Fruit fly (Drosophila melanogaster) whole organism, embryonic: ENCODE results near the gene CG2931.

Experiments
- B-H1 ChIP-seq: fragments of 200-800 bp; sonication (Bioruptor generic); IDR thresholded peaks from 3 replicates; pipeline ENCODE4 v1.3.6; 2022; ENCODE audit warnings: missing biosample characterization, missing genetic modification characterization
- BtbVII ChIP-seq: fragments of 200-800 bp; sonication (Bioruptor generic); optimal IDR thresholded peaks from 3 replicates; lab custom pipeline; 2017; ENCODE audit warnings: missing biosample characterization, mild to moderate bottlenecking, missing genetic modification characterization
- CG10366 ChIP-seq: fragments of 200-800 bp; sonication (Bioruptor generic); IDR thresholded peaks from 2 replicates; pipeline ENCODE4 v1.3.6; 2022; ENCODE audit warnings: missing biosample characterization, missing genetic modification characterization
- CG10431 ChIP-seq: fragments of 200-800 bp; sonication (Bioruptor generic); optimal IDR thresholded peaks from 3 replicates; lab custom pipeline; 2018; ENCODE audit warnings: missing biosample characterization, mild to moderate bottlenecking, missing genetic modification characterization
- CG10565 ChIP-seq: fragments of 200-800 bp; sonication (Bioruptor generic); optimal IDR thresholded peaks from 3 replicates; lab custom pipeline; 2016; ENCODE audit warnings: missing biosample characterization, mild to moderate bottlenecking, missing genetic modification characterization
- CG12299 ChIP-seq: fragments of 200-800 bp; sonication (Bioruptor generic); optimal IDR thresholded peaks from 2 replicates; lab custom pipeline; 2018; ENCODE audit warnings: missing biosample characterization, mild to moderate bottlenecking, missing genetic modification characterization
- CG12942 ChIP-seq: fragments of 200-800 bp; sonication (Bioruptor generic); optimal IDR thresholded peaks from 3 replicates; lab custom pipeline; 2016; ENCODE audit warnings: missing biosample characterization, missing genetic modification characterization
- CG14050 ChIP-seq: fragments of 200-800 bp; sonication (Bioruptor generic); IDR thresholded peaks from 3 replicates; pipeline ENCODE4 v1.3.6; 2022; ENCODE audit warnings: missing biosample characterization, missing genetic modification characterization
- CG1647 ChIP-seq: fragments of 200-800 bp; sonication (Bioruptor generic); optimal IDR thresholded peaks from 3 replicates; lab custom pipeline; 2016; ENCODE audit warnings: missing biosample characterization, missing genetic modification characterization
- CG16863 ChIP-seq: fragments of 200-800 bp; sonication (Bioruptor generic); optimal IDR thresholded peaks from 3 replicates; lab custom pipeline; 2016; ENCODE audit warnings: missing biosample characterization, missing genetic modification characterization
- CG17186 ChIP-seq: fragments of 200-800 bp; sonication (Bioruptor generic); optimal IDR thresholded peaks from 3 replicates; lab custom pipeline; 2017; ENCODE audit warnings: missing biosample characterization, missing genetic modification reagents, missing genetic modification characterization
- CG17568 ChIP-seq: fragments of 200-800 bp; sonication (Bioruptor generic); optimal IDR thresholded peaks from 2 replicates; lab custom pipeline; 2018; ENCODE audit warnings: missing biosample characterization, mild to moderate bottlenecking, missing genetic modification characterization, moderate library complexity
- CG2202 ChIP-seq: fragments of 200-800 bp; sonication (Bioruptor generic); optimal IDR thresholded peaks from 2 replicates; lab custom pipeline; 2018; ENCODE audit warnings: missing biosample characterization, mild to moderate bottlenecking, missing genetic modification characterization
- CG30020 ChIP-seq: fragments of 200-800 bp; optimal IDR thresholded peaks from 2 replicates; lab custom pipeline; 2019; ENCODE audit warnings: missing biosample characterization, mild to moderate bottlenecking, missing genetic modification characterization, moderate library complexity
- CG31441 ChIP-seq: fragments of 200-800 bp; sonication (Bioruptor generic); IDR thresholded peaks from 2 replicates; pipeline ENCODE4 v1.3.6; 2022; ENCODE audit warnings: missing biosample characterization, missing genetic modification characterization
- CG3726 ChIP-seq: fragments of 200-800 bp; sonication (Bioruptor generic); IDR thresholded peaks from 3 replicates; pipeline ENCODE4, ENCODE4 v1.3.6; 2022; ENCODE audit warnings: missing biosample characterization, missing genetic modification characterization
- CG4617 ChIP-seq: fragments of 200-800 bp; sonication (Bioruptor generic); optimal IDR thresholded peaks from 3 replicates; lab custom pipeline; 2016; ENCODE audit warnings: missing biosample characterization, missing genetic modification characterization, borderline replicate concordance
- CG5245 ChIP-seq: fragments of 200-800 bp; sonication (Bioruptor generic); optimal IDR thresholded peaks from 3 replicates; lab custom pipeline; 2016; ENCODE audit warnings: missing biosample characterization, missing genetic modification characterization
- CG6654 ChIP-seq: fragments of 200-800 bp; sonication (Bioruptor generic); optimal IDR thresholded peaks from 2 replicates; lab custom pipeline; 2017; ENCODE audit warnings: missing biosample characterization, mild to moderate bottlenecking, missing genetic modification characterization
- CG6791 ChIP-seq: fragments of 200-800 bp; sonication (Bioruptor generic); IDR thresholded peaks from 3 replicates; pipeline ENCODE4 v1.3.6; 2022; ENCODE audit warnings: missing biosample characterization, missing genetic modification characterization; ENCODE audit not compliant: partially characterized antibody
- CG6854 ChIP-seq: fragments of 200-800 bp; sonication (Bioruptor generic); optimal IDR thresholded peaks from 3 replicates; lab custom pipeline; 2017; ENCODE audit warnings: missing biosample characterization, mild to moderate bottlenecking, missing genetic modification characterization
- CG7271 ChIP-seq: fragments of 200-800 bp; sonication (Bioruptor generic); optimal IDR thresholded peaks from 2 replicates; lab custom pipeline; 2018; ENCODE audit warnings: missing biosample characterization, mild to moderate bottlenecking, missing genetic modification characterization, moderate library complexity
- CG7963 ChIP-seq: fragments of 200-800 bp; sonication (Bioruptor generic); IDR thresholded peaks from 3 replicates; pipeline ENCODE4 v1.3.6; 2022; ENCODE audit warnings: missing biosample characterization, missing genetic modification characterization; ENCODE audit not compliant: partially characterized antibody
- CG8924 ChIP-seq: fragments of 200-800 bp; optimal IDR thresholded peaks from 3 replicates; lab custom pipeline; 2019; ENCODE audit warnings: missing biosample characterization, mild to moderate bottlenecking, missing genetic modification characterization, moderate library complexity
- CG9797 ChIP-seq: fragments of 200-800 bp; sonication (Bioruptor generic); optimal IDR thresholded peaks from 3 replicates; lab custom pipeline; 2018; ENCODE audit warnings: missing biosample characterization, mild to moderate bottlenecking, missing genetic modification characterization
- Dad ChIP-seq: fragments of 200-800 bp; sonication (Bioruptor generic); optimal IDR thresholded peaks from 3 replicates; lab custom pipeline; 2016; ENCODE audit warnings: missing biosample characterization, missing genetic modification characterization
- Deaf1 ChIP-seq: fragments of 200-800 bp; optimal IDR thresholded peaks from 3 replicates; lab custom pipeline; 2019; ENCODE audit warnings: missing biosample characterization, mild to moderate bottlenecking, missing genetic modification characterization, moderate library complexity
- Ets65A ChIP-seq: fragments of 200-800 bp; sonication (Bioruptor generic); peaks from one replicate; lab custom pipeline; 2016; ENCODE audit warnings: missing biosample characterization, missing genetic modification characterization
- HHEX ChIP-seq: fragments of 200-800 bp; sonication (Bioruptor generic); optimal IDR thresholded peaks from 3 replicates; lab custom pipeline; 2017; ENCODE audit warnings: missing biosample characterization, mild to moderate bottlenecking, missing genetic modification characterization, missing genetic modification reagents
- HLH4C ChIP-seq: fragments of 200-800 bp; sonication (Bioruptor generic); IDR thresholded peaks from 3 replicates; pipeline ENCODE4 v1.3.6; 2022; ENCODE audit warnings: missing biosample characterization, missing genetic modification characterization; ENCODE audit not compliant: partially characterized antibody
- Hmr ChIP-seq: fragments of 200-800 bp; sonication (Bioruptor generic); optimal IDR thresholded peaks from 3 replicates; lab custom pipeline; 2017; ENCODE audit warnings: mild to moderate bottlenecking, missing biosample characterization, missing genetic modification reagents, missing genetic modification characterization
- Hr3 ChIP-seq: fragments of 200-800 bp; sonication (Bioruptor generic); optimal IDR thresholded peaks from 3 replicates; lab custom pipeline; 2016; ENCODE audit warnings: missing biosample characterization, missing genetic modification characterization
- Ravus ChIP-seq: fragments of 200-800 bp; sonication (Bioruptor generic); IDR thresholded peaks from 2 replicates; pipeline ENCODE4 v1.3.6; 2022; ENCODE audit warnings: missing biosample characterization, missing genetic modification characterization
- Ssrp ChIP-seq: fragments of 200-800 bp; sonication (Bioruptor generic); optimal IDR thresholded peaks from 2 replicates; lab custom pipeline; 2018; ENCODE audit warnings: missing biosample characterization, mild to moderate bottlenecking, missing genetic modification characterization, moderate library complexity
- Xrp1 ChIP-seq: fragments of 200-800 bp; sonication (Bioruptor generic); IDR thresholded peaks from 2 replicates; pipeline ENCODE4 v1.3.6; 2022; ENCODE audit warnings: missing biosample characterization, missing genetic modification characterization
- abd-A ChIP-seq: fragments of 200-800 bp; sonication (Bioruptor generic); optimal IDR thresholded peaks from 3 replicates; lab custom pipeline; 2019; ENCODE audit warnings: missing biosample characterization, mild to moderate bottlenecking, missing genetic modification characterization, moderate library complexity
- ase ChIP-seq: fragments of 200-800 bp; sonication (Bioruptor generic); IDR thresholded peaks from 3 replicates; pipeline ENCODE4 v1.3.6; 2022; ENCODE audit warnings: missing biosample characterization, missing genetic modification characterization
- br ChIP-seq: fragments of >200 bp; optimal IDR thresholded peaks from 2 replicates; lab custom pipeline; 2017
- disco-r ChIP-seq: fragments of 200-800 bp; sonication (Bioruptor generic); optimal IDR thresholded peaks from 2 replicates; lab custom pipeline; 2016; ENCODE audit warnings: missing biosample characterization, missing genetic modification characterization
- fd3F ChIP-seq: fragments of 200-800 bp; sonication (Bioruptor generic); optimal IDR thresholded peaks from 2 replicates; lab custom pipeline; 2018; ENCODE audit warnings: missing biosample characterization, mild to moderate bottlenecking, missing genetic modification characterization, moderate library complexity
- fu2 ChIP-seq: fragments of 200-800 bp; sonication (Bioruptor generic); optimal IDR thresholded peaks from 2 replicates; lab custom pipeline; 2016; ENCODE audit warnings: missing biosample characterization, missing genetic modification characterization
- gcm2 ChIP-seq: fragments of 200-800 bp; sonication (Bioruptor generic); optimal IDR thresholded peaks from 2 replicates; lab custom pipeline; 2016; ENCODE audit warnings: missing biosample characterization, missing genetic modification characterization
- hbn ChIP-seq: fragments of 200-800 bp; sonication (Bioruptor generic); IDR thresholded peaks from 2 replicates; pipeline ENCODE4 v1.3.6; 2022; ENCODE audit warnings: missing biosample characterization, missing genetic modification characterization; ENCODE audit not compliant: partially characterized antibody
- nerfin-2 ChIP-seq: fragments of 200-800 bp; sonication (Bioruptor generic); IDR thresholded peaks from 2 replicates; pipeline ENCODE4 v1.3.6; 2022; ENCODE audit warnings: missing biosample characterization, missing genetic modification characterization; ENCODE audit not compliant: partially characterized antibody
- run ChIP-seq: fragments of 200-800 bp; sonication (Bioruptor generic); optimal IDR thresholded peaks from 3 replicates; lab custom pipeline; 2018; ENCODE audit warnings: missing biosample characterization, mild to moderate bottlenecking, missing genetic modification characterization
- slbo ChIP-seq: fragments of 200-800 bp; sonication (Bioruptor generic); IDR thresholded peaks from 2 replicates; pipeline ENCODE4 v1.3.6; 2022; ENCODE audit warnings: missing biosample characterization, missing genetic modification characterization
- slou ChIP-seq: fragments of 200-800 bp; sonication (Bioruptor generic); optimal IDR thresholded peaks from 3 replicates; lab custom pipeline; 2016; ENCODE audit warnings: missing biosample characterization, missing genetic modification characterization
- slp2 ChIP-seq: fragments of 200-800 bp; sonication (Bioruptor generic); optimal IDR thresholded peaks from 2 replicates; lab custom pipeline; 2016; ENCODE audit warnings: missing biosample characterization, missing genetic modification characterization
- sob ChIP-seq: fragments of 200-800 bp; sonication (Bioruptor generic); IDR thresholded peaks from 2 replicates; pipeline ENCODE4 v1.3.6; 2022; ENCODE audit warnings: missing biosample characterization, missing genetic modification characterization
- stwl ChIP-seq: fragments of 200-800 bp; sonication (Bioruptor generic); optimal IDR thresholded peaks from 3 replicates; lab custom pipeline; 2018; ENCODE audit warnings: missing biosample characterization, mild to moderate bottlenecking, missing genetic modification characterization, moderate library complexity
- tna ChIP-seq: fragments of 200-800 bp; sonication (Bioruptor generic); IDR thresholded peaks from 2 replicates; pipeline ENCODE4 v1.3.6; 2022; ENCODE audit warnings: missing biosample characterization, missing genetic modification characterization; ENCODE audit not compliant: partially characterized antibody

Gene CG2931

DNA sequence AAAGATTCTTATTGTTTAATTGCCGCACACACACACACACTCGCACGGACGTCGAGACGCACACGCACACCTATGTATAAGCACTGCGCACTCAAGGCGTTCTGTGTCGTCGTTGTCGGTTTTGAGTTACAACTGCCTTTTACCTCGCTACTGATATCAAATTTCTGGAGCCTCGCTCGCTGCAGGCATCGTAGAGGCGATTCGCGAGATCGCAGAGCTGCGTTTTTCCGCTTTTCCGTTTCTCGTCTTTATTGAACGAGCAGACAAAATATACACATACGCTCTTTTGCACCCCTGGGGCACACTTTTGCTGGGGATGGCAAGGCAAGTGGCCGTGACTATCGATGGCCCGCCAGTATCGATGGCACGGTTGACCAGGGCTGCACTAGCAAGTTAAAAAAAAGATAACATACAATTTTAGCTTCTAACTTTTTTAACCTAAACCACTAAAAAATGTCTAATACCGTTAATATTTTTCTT is 20.9 kb downstream of the CG2931 start, which contains the start of gene CG2519 (continued):
- TF ChIP-seq Hmr (GFP tag; lab: Kevin White, UChicago) (no peak), CG6654 (GFP tag; lab: Kevin White, UChicago) (no peak), Ravus (no peak; the same call in 1 of the 2 replicates), CG10366 (GFP tag; lab: Robert Waterston, UW) (peak; percentile 70), Dad (peak; percentile 36), CG4617 (GFP tag; lab: Kevin White, UChicago) (peak; percentile 86), nerfin-2 (peak; percentile 79), Ets65A (GFP tag; lab: Kevin White, UChicago) (peak; percentile 97), CG17186 (GFP tag; lab: Kevin White, UChicago) (peak; percentile 15), HLH4C (GFP tag; lab: Robert Waterston, UW) (peak; percentile 96), gcm2 (GFP tag; lab: Kevin White, UChicago) (no peak), CG9797 (GFP tag; lab: Kevin White, UChicago) (peak; percentile 37), CG1647 (peak; percentile 36), ase (GFP tag; lab: Robert Waterston, UW) (peak; percentile 61; the same call in 2 of the 3 replicates), Ssrp (tag; lab: Kevin White, UChicago) (no peak), CG16863 (GFP tag; lab: Kevin White, UChicago) (peak; percentile 34), CG8924 (peak; percentile 76), disco-r (GFP tag; lab: Kevin White, UChicago) (no peak), slou (GFP tag; lab: Kevin White, UChicago) (no peak), CG5245 (GFP tag; lab: Kevin White, UChicago) (peak; percentile 46), CG2202 (tag; lab: Kevin White, UChicago) (peak; percentile 19), run (tag; lab: Kevin White, UChicago) (no peak), stwl (tag; lab: Kevin White, UChicago) (no peak), BtbVII (GFP tag; lab: Kevin White, UChicago) (no peak), CG7271 (tag; lab: Kevin White, UChicago) (no peak), CG3726 (GFP tag; lab: Robert Waterston, UW) (no peak), fd3F (no peak), abd-A (no peak), CG6854 (GFP tag; lab: Kevin White, UChicago) (no peak), Deaf1 (tag; lab: Kevin White, UChicago) (no peak), CG12299 (tag; lab: Kevin White, UChicago) (peak; percentile 14), Xrp1 (GFP tag; lab: Robert Waterston, UW) (peak; percentile 67; the same call in 1 of the 2 replicates), CG17568 (GFP tag; lab: Kevin White, UChicago) (no peak), sob (GFP tag; lab: Robert Waterston, UW) (peak; percentile 78), CG12942 (GFP tag; lab: Kevin White, UChicago) (peak; percentile 42), fu2 (GFP tag; lab: Kevin White, UChicago) (peak; percentile 67), CG10565 (GFP tag; lab: Kevin White, UChicago) (no peak), CG14050 (GFP tag; lab: Robert Waterston, UW) (peak; percentile 14; the same call in 1 of the 3 replicates), CG10431 (GFP tag; lab: Kevin White, UChicago) (no peak), CG30020 (tag; lab: Kevin White, UChicago) (peak; percentile 79), tna (GFP tag; lab: Robert Waterston, UW) (peak; percentile 90), hbn (GFP tag; lab: Robert Waterston, UW) (peak; percentile 80), slp2 (GFP tag; lab: Kevin White, UChicago) (peak; percentile 57), HHEX (GFP tag; lab: Kevin White, UChicago) (no peak), CG31441 (GFP tag; lab: Robert Waterston, UW) (no peak), slbo (GFP tag; lab: Robert Waterston, UW) (peak; percentile 84), br (lab: Kevin White, UChicago) (no peak), CG7963 (peak; percentile 89), B-H1 (GFP tag; lab: Robert Waterston, UW) (no peak), CG6791 (peak; percentile 97), Hr3 (peak; percentile 13)
